Worm (Caenorhabditis elegans): ENCODE measurements around the gene ugt-32.

ce11 chrV:3862851-3863250 lies 19.0 kb upstream of the ugt-32 start, which contains the start of gene nhr-187:
- TF ChIP-seq unc-62 (GFP tag; optimal IDR thresholded peaks at IDR 0.05) = no peak
- no peak for TF ChIP-seq nhr-76 (tag; optimal IDR thresholded peaks at IDR 0.05)
- TF ChIP-seq ces-1 (GFP tag; optimal IDR thresholded peaks at IDR 0.05) = no peak
- TF ChIP-seq unc-39 (tag; optimal IDR thresholded peaks at IDR 0.05) = no peak
- no peak for TF ChIP-seq nhr-28 (tag; optimal IDR thresholded peaks at IDR 0.05)
- TF ChIP-seq snpc-4 (tag; optimal IDR thresholded peaks at IDR 0.05) = no peak
